Fruit fly (Drosophila melanogaster): ENCODE measurements around the gene CG8475.

CG8475 gene

dm6 chr2L:8198757-8199156, 2.0 kb upstream of the CG8475 start, which contains the start of gene PGAP5:
PGAP5 (plus strand) TSS chr2L:8198882.
- TF ChIP-seq esn (GFP tag; optimal IDR thresholded peaks at IDR 0.05), result peak; percentile 35
- TF ChIP-seq CG11294 (GFP tag; IDR thresholded peaks at IDR 0.05), result no peak
- TF ChIP-seq topi (GFP tag; optimal IDR thresholded peaks at IDR 0.05), result no peak
- peak; percentile 0 for TF ChIP-seq CG31627 (GFP tag; optimal IDR thresholded peaks at IDR 0.05)
- TF ChIP-seq pdm3 (GFP tag; optimal IDR thresholded peaks at IDR 0.05), result no peak
- no peak for TF ChIP-seq CG6854 (GFP tag; optimal IDR thresholded peaks at IDR 0.05)

- TF ChIP-seq eg (GFP tag; IDR thresholded peaks at IDR 0.05), result no peak
- no peak for TF ChIP-seq CG15336 (GFP tag; IDR thresholded peaks at IDR 0.05)
- no peak for TF ChIP-seq CG8319 (GFP tag; optimal IDR thresholded peaks at IDR 0.05)
- no peak for TF ChIP-seq Gug (GFP tag; IDR thresholded peaks at IDR 0.05)
- TF ChIP-seq pdm3 (GFP tag; optimal IDR thresholded peaks at IDR 0.05), result no peak
- TF ChIP-seq CG8632 (GFP tag; optimal IDR thresholded peaks at IDR 0.05), result no peak
- TF ChIP-seq svp (GFP tag), result peak; percentile 99
- TF ChIP-seq Blimp-1 (GFP tag; optimal IDR thresholded peaks at IDR 0.05), result no peak
Measured at dm6 chr2L:8195722-8196323, 895 bp downstream of the CG8475 start.

- TF ChIP-seq net (GFP tag; optimal IDR thresholded peaks at IDR 0.05) (no peak), spab (GFP tag; optimal IDR thresholded peaks at IDR 0.05) (no peak), dac (GFP tag; optimal IDR thresholded peaks at IDR 0.05) (no peak), CG3032 (tag; optimal IDR thresholded peaks at IDR 0.05) (no peak), fd59A (GFP tag; optimal IDR thresholded peaks at IDR 0.05) (no peak), Hr38 (GFP tag; optimal IDR thresholded peaks at IDR 0.05) (no peak), CG6163 (GFP tag; IDR thresholded peaks at IDR 0.05) (no peak), esn (GFP tag; optimal IDR thresholded peaks at IDR 0.05) (no peak), Eip75B (GFP tag; optimal IDR thresholded peaks at IDR 0.05) (no peak), CG11294 (GFP tag; IDR thresholded peaks at IDR 0.05) (no peak)
Measured at dm6 chr2L:8190681-8191080, 6.0 kb downstream of the CG8475 start, which contains the start of gene CG34134. CG34134 (minus strand) TSS chr2L:8190781.

- no peak for TF ChIP-seq Eip78C (GFP tag)
- TF ChIP-seq CG10669 (GFP tag; optimal IDR thresholded peaks at IDR 0.05), result no peak
- no peak for TF ChIP-seq Gug (GFP tag; IDR thresholded peaks at IDR 0.05)
- TF ChIP-seq salr (GFP tag; optimal IDR thresholded peaks at IDR 0.05), result no peak
- TF ChIP-seq Sox15 (GFP tag; optimal IDR thresholded peaks at IDR 0.05), result no peak
- TF ChIP-seq Met (GFP tag; optimal IDR thresholded peaks at IDR 0.05), result no peak
Measured at dm6 chr2L:8185008-8185407, 11.7 kb downstream of the CG8475 start.

dm6 chr2L:8171544-8171943, 25.2 kb downstream of the CG8475 start:
- TF ChIP-seq Sox14 (GFP tag; optimal IDR thresholded peaks at IDR 0.05) (peak; percentile 24), CG15336 (GFP tag; IDR thresholded peaks at IDR 0.05) (peak; percentile 23; the same call in 1 of the 2 replicates), Eip78C (GFP tag) (no peak), CG3919 (GFP tag; optimal IDR thresholded peaks at IDR 0.05) (no peak), CG9139 (GFP tag; optimal IDR thresholded peaks at IDR 0.05) (no peak), CG16779 (tag; optimal IDR thresholded peaks at IDR 0.05) (no peak), Hr38 (GFP tag; optimal IDR thresholded peaks at IDR 0.05) (no peak), CG6163 (GFP tag; IDR thresholded peaks at IDR 0.05) (0 out of 3 replicates have a peak, but pooled peaks have one; percentile 44)

dm6 chr2L:8170600-8171182, 26.0 kb downstream of the CG8475 start:
- TF ChIP-seq CG1621 (tag; optimal IDR thresholded peaks at IDR 0.05) (no peak), eg (GFP tag; IDR thresholded peaks at IDR 0.05) (no peak), CG10631 (GFP tag; optimal IDR thresholded peaks at IDR 0.05) (no peak), CG11902 (GFP tag; optimal IDR thresholded peaks at IDR 0.05) (no peak), CG15336 (GFP tag; IDR thresholded peaks at IDR 0.05) (no peak), CG32006 (GFP tag; optimal IDR thresholded peaks at IDR 0.05) (no peak), CG6854 (GFP tag; optimal IDR thresholded peaks at IDR 0.05) (no peak), acj6 (GFP tag; optimal IDR thresholded peaks at IDR 0.05) (no peak), CG6276 (GFP tag; optimal IDR thresholded peaks at IDR 0.05) (no peak), fd85E (GFP tag; optimal IDR thresholded peaks at IDR 0.05) (no peak)

All from whole organism, prepupa.